Fruit fly (Drosophila melanogaster) whole organism, embryonic: ENCODE data around the gene Tomosyn.
A peak's percentile ranks its signal among the peaks of the same experiment; 100 is the strongest.

Experiments used
- Awh ChIP-seq: fragments of 200-800 bp; sonication (Bioruptor generic); IDR thresholded peaks from 2 replicates; pipeline ENCODE4, ENCODE4 v1.3.6; 2022; ENCODE audit warnings: missing biosample characterization, missing genetic modification characterization
- Blimp-1 ChIP-seq: fragments of 200-800 bp; sonication (Bioruptor generic); optimal IDR thresholded peaks from 3 replicates; lab custom pipeline; 2018; ENCODE audit warnings: missing biosample characterization, missing genetic modification characterization, mild to moderate bottlenecking, moderate library complexity, missing genetic modification reagents
- BtbVII ChIP-seq: fragments of 200-800 bp; sonication (Bioruptor generic); optimal IDR thresholded peaks from 3 replicates; lab custom pipeline; 2017; ENCODE audit warnings: missing biosample characterization, mild to moderate bottlenecking, missing genetic modification characterization
- CG10209 ChIP-seq: fragments of 200-800 bp; sonication (Bioruptor generic); optimal IDR thresholded peaks from 3 replicates; lab custom pipeline; 2017; ENCODE audit warnings: missing biosample characterization, mild to moderate bottlenecking, missing genetic modification characterization, missing genetic modification reagents
- CG10267 ChIP-seq: fragments of 200-800 bp; sonication (Bioruptor generic); optimal IDR thresholded peaks from 2 replicates; lab custom pipeline; 2018; ENCODE audit warnings: missing biosample characterization, mild to moderate bottlenecking, missing genetic modification characterization, moderate library complexity
- CG10462 ChIP-seq: fragments of 200-800 bp; sonication (Bioruptor generic); optimal IDR thresholded peaks from 2 replicates; lab custom pipeline; 2016; ENCODE audit warnings: missing biosample characterization, missing genetic modification characterization
- CG10979 ChIP-seq: fragments of 200-800 bp; sonication (Bioruptor generic); optimal IDR thresholded peaks from 2 replicates; lab custom pipeline; 2018; ENCODE audit warnings: missing biosample characterization, mild to moderate bottlenecking, missing genetic modification characterization, moderate library complexity
- CG12391 ChIP-seq: fragments of 200-800 bp; sonication (Bioruptor generic); optimal IDR thresholded peaks from 3 replicates; lab custom pipeline; 2018; ENCODE audit warnings: missing biosample characterization, mild to moderate bottlenecking, missing genetic modification characterization, moderate library complexity
- CG14710 ChIP-seq: fragments of 200-800 bp; sonication (Bioruptor generic); optimal IDR thresholded peaks from 3 replicates; lab custom pipeline; 2019; ENCODE audit warnings: missing biosample characterization, mild to moderate bottlenecking, missing genetic modification characterization, moderate library complexity
- CG16813 ChIP-seq: fragments of 200-800 bp; sonication (Bioruptor generic); IDR thresholded peaks from 3 replicates; pipeline ENCODE4 v1.3.6; 2022; ENCODE audit warnings: missing biosample characterization, missing genetic modification characterization; ENCODE audit not compliant: partially characterized antibody
- CG18476 ChIP-seq: fragments of 200-800 bp; sonication (Bioruptor generic); optimal IDR thresholded peaks from 2 replicates; lab custom pipeline; 2016; ENCODE audit warnings: missing biosample characterization, mild to moderate bottlenecking, missing genetic modification characterization
- CG2199 ChIP-seq: fragments of 200-800 bp; sonication (Bioruptor generic); IDR thresholded peaks from 3 replicates; pipeline ENCODE4 v1.3.6; 2022; ENCODE audit warnings: missing biosample characterization, missing genetic modification characterization
- CG2202 ChIP-seq: fragments of 200-800 bp; sonication (Bioruptor generic); optimal IDR thresholded peaks from 2 replicates; lab custom pipeline; 2018; ENCODE audit warnings: missing biosample characterization, mild to moderate bottlenecking, missing genetic modification characterization
- CG2678 ChIP-seq: fragments of 200-800 bp; sonication (Bioruptor generic); optimal IDR thresholded peaks from 3 replicates; lab custom pipeline; 2019; ENCODE audit warnings: missing biosample characterization, mild to moderate bottlenecking, missing genetic modification characterization, moderate library complexity
- CG2875 ChIP-seq: fragments of 200-800 bp; sonication (Bioruptor generic); optimal IDR thresholded peaks from 2 replicates; lab custom pipeline; 2017; ENCODE audit warnings: missing biosample characterization, mild to moderate bottlenecking, missing genetic modification characterization, missing genetic modification reagents
- CG31224 ChIP-seq: fragments of 200-800 bp; sonication (Bioruptor generic); IDR thresholded peaks from 2 replicates; pipeline ENCODE4 v1.3.6; 2022; ENCODE audit warnings: missing biosample characterization, missing genetic modification characterization
- CG32532 ChIP-seq: fragments of 200-800 bp; sonication (Bioruptor generic); IDR thresholded peaks from 2 replicates; pipeline ENCODE4 v1.3.6; 2022; ENCODE audit warnings: missing biosample characterization, missing genetic modification characterization
- CG33557 ChIP-seq: fragments of 200-800 bp; sonication (Bioruptor generic); optimal IDR thresholded peaks from 2 replicates; lab custom pipeline; 2019; ENCODE audit warnings: missing biosample characterization, mild to moderate bottlenecking, missing genetic modification characterization, moderate library complexity
- CG3847 ChIP-seq: fragments of 200-800 bp; sonication (Bioruptor generic); IDR thresholded peaks from 2 replicates; pipeline ENCODE4 v1.3.6; 2022; ENCODE audit warnings: missing biosample characterization, missing genetic modification characterization
- CG6254 ChIP-seq: fragments of 200-800 bp; sonication (Bioruptor generic); optimal IDR thresholded peaks from 3 replicates; lab custom pipeline; 2017; ENCODE audit warnings: mild to moderate bottlenecking, missing biosample characterization, missing genetic modification reagents, missing genetic modification characterization
- CG7357 ChIP-seq: fragments of 200-800 bp; sonication (Bioruptor generic); IDR thresholded peaks from 3 replicates; pipeline ENCODE4 v1.3.6; 2022; ENCODE audit warnings: missing biosample characterization, missing genetic modification characterization
- CG9727 ChIP-seq: fragments of 200-800 bp; sonication (Bioruptor generic); optimal IDR thresholded peaks from 3 replicates; lab custom pipeline; 2017; ENCODE audit warnings: missing biosample characterization, mild to moderate bottlenecking, missing genetic modification characterization
- D19A ChIP-seq: fragments of 200-800 bp; optimal IDR thresholded peaks from 3 replicates; lab custom pipeline; 2019; ENCODE audit warnings: missing biosample characterization, mild to moderate bottlenecking, missing genetic modification characterization, moderate library complexity
- E2f2 ChIP-seq: fragments of 200-800 bp; sonication (Bioruptor generic); IDR thresholded peaks from 2 replicates; pipeline ENCODE4 v1.3.6; 2022; ENCODE audit warnings: missing biosample characterization, missing genetic modification characterization
- Fer3 ChIP-seq: fragments of 200-800 bp; sonication (Bioruptor generic); optimal IDR thresholded peaks from 2 replicates; lab custom pipeline; 2018; ENCODE audit warnings: missing biosample characterization, mild to moderate bottlenecking, missing genetic modification characterization, moderate library complexity
- Hey ChIP-seq: fragments of 200-800 bp; sonication (Bioruptor generic); optimal IDR thresholded peaks from 3 replicates; lab custom pipeline; 2018; ENCODE audit warnings: missing biosample characterization, mild to moderate bottlenecking, missing genetic modification characterization
- Hr39 ChIP-seq: fragments of >200 bp; optimal IDR thresholded peaks from 2 replicates; lab custom pipeline; 2017
- Lim3 ChIP-seq: fragments of 200-800 bp; sonication (Bioruptor generic); IDR thresholded peaks from 2 replicates; pipeline ENCODE4 v1.3.6; 2022; ENCODE audit warnings: missing biosample characterization, missing genetic modification characterization
- Mad ChIP-seq: fragments of 200-800 bp; sonication (Bioruptor generic); optimal IDR thresholded peaks from 2 replicates; lab custom pipeline; 2016; ENCODE audit warnings: missing biosample characterization, missing genetic modification characterization
- Mes4 ChIP-seq: fragments of 200-800 bp; sonication (Bioruptor generic); optimal IDR thresholded peaks from 2 replicates; lab custom pipeline; 2016; ENCODE audit warnings: missing biosample characterization, missing genetic modification characterization
- NFAT ChIP-seq: fragments of 200-800 bp; sonication (Bioruptor generic); IDR thresholded peaks from 2 replicates; pipeline ENCODE4 v1.3.6; 2022; ENCODE audit warnings: missing biosample characterization, missing genetic modification characterization
- PHDP ChIP-seq: fragments of 200-800 bp; sonication (Bioruptor generic); optimal IDR thresholded peaks from 3 replicates; lab custom pipeline; 2018; ENCODE audit warnings: missing biosample characterization, mild to moderate bottlenecking, missing genetic modification characterization, moderate library complexity
- Scr ChIP-seq: fragments of 200-800 bp; sonication (Bioruptor generic); IDR thresholded peaks from 2 replicates; pipeline ENCODE4 v1.3.6; 2022; ENCODE audit warnings: missing biosample characterization, missing genetic modification characterization; ENCODE audit not compliant: partially characterized antibody
- YL-1 ChIP-seq: fragments of 200-800 bp; sonication (Bioruptor generic); optimal IDR thresholded peaks from 3 replicates; lab custom pipeline; 2017; ENCODE audit warnings: missing biosample characterization, mild to moderate bottlenecking, missing genetic modification characterization
- bigmax ChIP-seq: fragments of 200-800 bp; sonication (Bioruptor generic); optimal IDR thresholded peaks from 2 replicates; lab custom pipeline; 2018; ENCODE audit warnings: missing biosample characterization, mild to moderate bottlenecking, missing genetic modification characterization
- btn ChIP-seq: fragments of 200-800 bp; sonication (Bioruptor generic); optimal IDR thresholded peaks from 2 replicates; lab custom pipeline; 2016; ENCODE audit warnings: missing biosample characterization, missing genetic modification characterization
- da ChIP-seq: fragments of 200-800 bp; sonication (Bioruptor generic); optimal IDR thresholded peaks from 2 replicates; lab custom pipeline; 2016; ENCODE audit warnings: missing biosample characterization, missing genetic modification characterization
- gem ChIP-seq: fragments of 200-800 bp; sonication (Bioruptor generic); optimal IDR thresholded peaks from 2 replicates; lab custom pipeline; 2019; ENCODE audit warnings: missing biosample characterization, mild to moderate bottlenecking, missing genetic modification characterization, moderate library complexity
- gsb-n ChIP-seq: fragments of 200-800 bp; sonication (Bioruptor generic); optimal IDR thresholded peaks from 3 replicates; lab custom pipeline; 2018; ENCODE audit warnings: missing biosample characterization, mild to moderate bottlenecking, missing genetic modification characterization
- jumu ChIP-seq: fragments of 200-800 bp; sonication (Bioruptor generic); optimal IDR thresholded peaks from 3 replicates; lab custom pipeline; 2016; ENCODE audit warnings: missing biosample characterization, missing genetic modification characterization
- lola ChIP-seq, 3 experiments: fragments of >200 bp in 2 of 3; fragments of 200-800 bp in 1 of 3; sonication (Bioruptor generic) in 1 of 3; optimal IDR thresholded peaks; 2 replicates each; lab custom pipeline; 2017 to 2019; ENCODE audit warnings: missing biosample characterization in 3 of 3, missing genetic modification characterization in 3 of 3, mild to moderate bottlenecking in 1 of 3, moderate library complexity in 1 of 3
- mirr ChIP-seq: fragments of 200-800 bp; sonication (Bioruptor generic); optimal IDR thresholded peaks from 3 replicates; lab custom pipeline; 2018; ENCODE audit warnings: missing biosample characterization, mild to moderate bottlenecking, missing genetic modification characterization
- pb ChIP-seq: fragments of 200-800 bp; sonication (Bioruptor generic); optimal IDR thresholded peaks from 3 replicates; lab custom pipeline; 2016; ENCODE audit warnings: missing biosample characterization, missing genetic modification characterization
- ro ChIP-seq: fragments of 200-800 bp; sonication (Bioruptor generic); IDR thresholded peaks from 2 replicates; pipeline ENCODE4 v1.3.6; 2022; ENCODE audit warnings: missing biosample characterization, missing genetic modification characterization
- schlank ChIP-seq: fragments of 200-800 bp; sonication (Bioruptor generic); optimal IDR thresholded peaks from 2 replicates; lab custom pipeline; 2018; ENCODE audit warnings: missing biosample characterization, mild to moderate bottlenecking, missing genetic modification characterization
- sens ChIP-seq: fragments of 200-800 bp; sonication (Bioruptor generic); peaks from one replicate; lab custom pipeline; 2016; ENCODE audit warnings: missing biosample characterization, missing genetic modification characterization
- sens-2 ChIP-seq: fragments of 200-800 bp; sonication (Bioruptor generic); IDR thresholded peaks from 2 replicates; pipeline ENCODE4 v1.3.6; 2022; ENCODE audit warnings: missing biosample characterization, missing genetic modification characterization
- slp2 ChIP-seq: fragments of 200-800 bp; sonication (Bioruptor generic); optimal IDR thresholded peaks from 2 replicates; lab custom pipeline; 2016; ENCODE audit warnings: missing biosample characterization, missing genetic modification characterization
- tx ChIP-seq: fragments of 200-800 bp; sonication (Bioruptor generic); optimal IDR thresholded peaks from 2 replicates; lab custom pipeline; 2016; ENCODE audit warnings: missing biosample characterization, missing genetic modification characterization
- vnd ChIP-seq: fragments of 200-800 bp; sonication (Bioruptor generic); IDR thresholded peaks from 3 replicates; pipeline ENCODE4 v1.3.6; 2022; ENCODE audit warnings: missing biosample characterization, missing genetic modification characterization; ENCODE audit not compliant: partially characterized antibody

The Tomosyn gene

dm6 chrX:12662679-12663463 lies 31.5 kb downstream of the Tomosyn start (continued):
- TF ChIP-seq da = no peak
- peak; percentile 26 for TF ChIP-seq PHDP
- TF ChIP-seq CG14710 (tag; lab: Kevin White, UChicago) = peak; percentile 22
- no peak for TF ChIP-seq CG18476 (GFP tag; lab: Kevin White, UChicago)
- TF ChIP-seq CG10462 (GFP tag; lab: Kevin White, UChicago) = no peak
- TF ChIP-seq Blimp-1 (GFP tag; lab: Kevin White, UChicago) = peak; percentile 26
- no peak for TF ChIP-seq BtbVII (GFP tag; lab: Kevin White, UChicago)
- TF ChIP-seq Mes4 (GFP tag; lab: Kevin White, UChicago) = no peak
- TF ChIP-seq bigmax (GFP tag; lab: Kevin White, UChicago) = no peak
- no peak for TF ChIP-seq Awh (GFP tag; lab: Robert Waterston, UW)
- TF ChIP-seq CG6254 (GFP tag; lab: Kevin White, UChicago) = no peak
- peak; percentile 44 for TF ChIP-seq sens (GFP tag; lab: Kevin White, UChicago)
- TF ChIP-seq ro = no peak
- TF ChIP-seq CG10267 (tag; lab: Kevin White, UChicago) = peak; percentile 18
- no peak for TF ChIP-seq Lim3 (GFP tag; lab: Robert Waterston, UW)
- TF ChIP-seq gem (tag; lab: Kevin White, UChicago) = peak; percentile 63
- no peak for TF ChIP-seq NFAT (GFP tag; lab: Robert Waterston, UW)
- TF ChIP-seq tx = no peak
- peak in 1 of 3 experiments; percentile 13 for TF ChIP-seq lola (GFP tag; optimal IDR thresholded peaks at IDR 0.05; lab: Kevin White, UChicago)
- TF ChIP-seq CG12391 (tag; lab: Kevin White, UChicago) = peak; percentile 37
- no peak for TF ChIP-seq CG7357 (GFP tag; lab: Robert Waterston, UW)
- peak; percentile 8 for TF ChIP-seq D19A (tag; lab: Kevin White, UChicago)
- TF ChIP-seq CG9727 = peak; percentile 24
- TF ChIP-seq slp2 (GFP tag; lab: Kevin White, UChicago) = no peak
- TF ChIP-seq CG33557 (GFP tag; lab: Kevin White, UChicago) = peak; percentile 15
- TF ChIP-seq Scr (GFP tag; lab: Robert Waterston, UW) = no peak
- no peak for TF ChIP-seq CG3847 (GFP tag; lab: Robert Waterston, UW)
- no peak for TF ChIP-seq CG2875 (GFP tag; lab: Kevin White, UChicago)
- TF ChIP-seq btn (GFP tag; lab: Kevin White, UChicago) = no peak
- TF ChIP-seq CG10209 = no peak
- no peak for TF ChIP-seq Fer3 (tag; lab: Kevin White, UChicago)
- no peak for TF ChIP-seq vnd
- no peak for TF ChIP-seq schlank
- TF ChIP-seq CG2678 = peak; percentile 31
- TF ChIP-seq CG32532 (GFP tag; lab: Robert Waterston, UW) = no peak
- no peak for TF ChIP-seq Hr39 (lab: Kevin White, UChicago)
- no peak for TF ChIP-seq CG2202

DNA sequence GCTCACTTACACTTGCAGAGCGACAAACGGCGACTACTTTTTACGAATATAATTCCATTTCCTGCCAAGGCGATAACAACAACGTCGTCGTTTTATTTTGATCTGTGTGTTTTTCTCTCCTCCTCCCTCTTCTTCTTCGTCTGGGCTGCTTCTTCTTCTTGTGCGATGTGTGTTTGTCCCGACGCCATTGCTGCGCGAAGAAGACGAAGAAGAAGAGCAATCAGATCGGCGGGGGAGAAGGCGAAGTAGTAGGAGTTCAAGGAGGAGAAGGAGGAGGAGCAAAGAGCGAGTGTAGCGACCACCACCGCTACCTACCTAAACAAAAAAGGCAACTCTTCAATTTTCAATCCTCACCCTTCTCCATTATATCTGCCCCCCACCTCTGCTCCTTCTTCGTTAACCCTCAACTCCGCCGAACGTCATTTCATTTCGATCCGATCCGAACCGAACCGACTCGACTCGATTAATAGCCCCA lies 32.1 kb downstream of the Tomosyn start:
- TF ChIP-seq Hey (tag; lab: Kevin White, UChicago) = no peak
- no peak for TF ChIP-seq mirr (GFP tag; lab: Kevin White, UChicago)
- TF ChIP-seq E2f2 (GFP tag; lab: Robert Waterston, UW) = no peak
- TF ChIP-seq jumu (GFP tag; lab: Kevin White, UChicago) = no peak
- TF ChIP-seq CG31224 (GFP tag; lab: Robert Waterston, UW) = no peak
- TF ChIP-seq CG16813 (GFP tag; lab: Robert Waterston, UW) = no peak
- no peak for TF ChIP-seq pb (GFP tag; lab: Kevin White, UChicago)
- TF ChIP-seq YL-1 = no peak
- TF ChIP-seq Hr39 (lab: Kevin White, UChicago) = no peak
- no peak for TF ChIP-seq Mad (GFP tag; lab: Kevin White, UChicago)
- no peak for TF ChIP-seq CG10979 (tag; lab: Kevin White, UChicago)
- no peak for TF ChIP-seq Fer3 (tag; lab: Kevin White, UChicago)
- no peak for TF ChIP-seq gsb-n (tag; lab: Kevin White, UChicago)
- no peak for TF ChIP-seq CG6254 (GFP tag; lab: Kevin White, UChicago)
- no peak for TF ChIP-seq sens-2 (GFP tag; lab: Robert Waterston, UW)
- TF ChIP-seq CG2199 (GFP tag; lab: Robert Waterston, UW) = peak; percentile 39; the same call in 1 of the 3 replicates
